Fruit fly (Drosophila melanogaster): ENCODE measurements around the gene CG42613.

Gene CG42613

dm6 chr3R:18928346-18928917, 564 bp upstream of the CG42613 start, which contains the start of gene Mpc1:
Gene Mpc1, minus strand, starts transcription at chr3R:18928659.
- TF ChIP-seq CG3919 (GFP tag; optimal IDR thresholded peaks at IDR 0.05) (no peak), Hr4 (GFP tag; optimal IDR thresholded peaks at IDR 0.05) (no peak), Eip93F (GFP tag; optimal IDR thresholded peaks at IDR 0.05) (peak; percentile 20), salr (GFP tag; optimal IDR thresholded peaks at IDR 0.05) (no peak), CG8319 (GFP tag; optimal IDR thresholded peaks at IDR 0.05) (no peak), CG9139 (GFP tag; optimal IDR thresholded peaks at IDR 0.05) (no peak), CG6163 (GFP tag; IDR thresholded peaks at IDR 0.05) (peak; percentile 6; the same call in 1 of the 3 replicates), lz (GFP tag; optimal IDR thresholded peaks at IDR 0.05) (no peak), Eip78C (GFP tag) (peak; percentile 26), CG34406 (GFP tag; optimal IDR thresholded peaks at IDR 0.05) (no peak), Gug (GFP tag; IDR thresholded peaks at IDR 0.05) (no peak), CG31627 (GFP tag; optimal IDR thresholded peaks at IDR 0.05) (no peak), CG11294 (GFP tag; IDR thresholded peaks at IDR 0.05) (no peak), eg (GFP tag; IDR thresholded peaks at IDR 0.05) (no peak), CG7368 (GFP tag; optimal IDR thresholded peaks at IDR 0.05) (no peak), CG6276 (GFP tag; optimal IDR thresholded peaks at IDR 0.05) (no peak), CG6808 (GFP tag; optimal IDR thresholded peaks at IDR 0.05) (no peak), vri (GFP tag; optimal IDR thresholded peaks at IDR 0.05) (peak; percentile 64), CG6792 (GFP tag; optimal IDR thresholded peaks at IDR 0.05) (no peak), CG6854 (GFP tag; optimal IDR thresholded peaks at IDR 0.05) (no peak), esn (GFP tag; optimal IDR thresholded peaks at IDR 0.05) (no peak), dsx (GFP tag; optimal IDR thresholded peaks at IDR 0.05; ENCODE audit: poor library complexity, severe bottlenecking) (no peak), CG10669 (GFP tag; optimal IDR thresholded peaks at IDR 0.05) (no peak), Eip75B (GFP tag; optimal IDR thresholded peaks at IDR 0.05) (no peak), Smox (GFP tag; optimal IDR thresholded peaks at IDR 0.05) (no peak), dac (GFP tag; optimal IDR thresholded peaks at IDR 0.05) (no peak), Hr39 (GFP tag; optimal IDR thresholded peaks at IDR 0.05) (no peak), Sox102F (GFP tag; optimal IDR thresholded peaks at IDR 0.05) (no peak), Lpt (GFP tag; optimal IDR thresholded peaks at IDR 0.05) (no peak), Blimp-1 (GFP tag; optimal IDR thresholded peaks at IDR 0.05) (no peak), Ets21C (GFP tag; optimal IDR thresholded peaks at IDR 0.05) (no peak), cyc (GFP tag; optimal IDR thresholded peaks at IDR 0.05) (no peak), Ets96B (tag; optimal IDR thresholded peaks at IDR 0.05) (no peak), svp (GFP tag) (peak; percentile 83), fkh (GFP tag; optimal IDR thresholded peaks at IDR 0.05) (peak; percentile 48), achi (GFP tag; optimal IDR thresholded peaks at IDR 0.05) (no peak), CG11762 (GFP tag; optimal IDR thresholded peaks at IDR 0.05; ENCODE audit: insufficient read depth) (no peak), Sox15 (GFP tag; optimal IDR thresholded peaks at IDR 0.05) (no peak), ss (GFP tag; optimal IDR thresholded peaks at IDR 0.05) (no peak), CG15336 (GFP tag; IDR thresholded peaks at IDR 0.05) (no peak), pdm3 (GFP tag; optimal IDR thresholded peaks at IDR 0.05) (no peak), CG16779 (tag; optimal IDR thresholded peaks at IDR 0.05) (no peak), Hr38 (GFP tag; optimal IDR thresholded peaks at IDR 0.05) (no peak), net (GFP tag; optimal IDR thresholded peaks at IDR 0.05) (no peak), CG8119 (GFP tag; IDR thresholded peaks at IDR 0.05) (no peak), CG4318 (GFP tag; optimal IDR thresholded peaks at IDR 0.05) (no peak), CG10631 (GFP tag; optimal IDR thresholded peaks at IDR 0.05) (no peak), topi (GFP tag; optimal IDR thresholded peaks at IDR 0.05) (no peak), acj6 (GFP tag; optimal IDR thresholded peaks at IDR 0.05) (no peak), spab (GFP tag; optimal IDR thresholded peaks at IDR 0.05) (no peak)
